Fruit fly (Drosophila melanogaster) whole organism, wandering third instar larva: ENCODE data around the gene CG3436.
A peak's percentile ranks its signal among the peaks of the same experiment; 100 is the strongest.

Experiments used
- Abd-B ChIP-seq: fragments of >200 bp; optimal IDR thresholded peaks from 2 replicates; lab custom pipeline; 2017; ENCODE audit warnings: missing biosample characterization, missing genetic modification characterization
- CG32264 ChIP-seq: fragments of 200-800 bp; sonication (Bioruptor generic); optimal IDR thresholded peaks from 2 replicates; lab custom pipeline; 2016; ENCODE audit warnings: missing biosample characterization, missing genetic modification characterization
- CG9705 ChIP-seq: fragments of 200-800 bp; sonication (Bioruptor generic); optimal IDR thresholded peaks from 2 replicates; lab custom pipeline; 2018; ENCODE audit warnings: missing biosample characterization, mild to moderate bottlenecking, missing genetic modification characterization
- CrebA ChIP-seq: fragments of 200-800 bp; sonication (Bioruptor generic); optimal IDR thresholded peaks from 2 replicates; lab custom pipeline; 2016; ENCODE audit warnings: missing biosample characterization, mild to moderate bottlenecking, missing genetic modification characterization, borderline replicate concordance
- Dfd ChIP-seq: fragments of >200 bp; optimal IDR thresholded peaks from 2 replicates; lab custom pipeline; 2017; ENCODE audit warnings: missing biosample characterization, missing genetic modification characterization
- Dif ChIP-seq: fragments of 200-275, 200-300 bp; sonication (Bioruptor generic); optimal IDR thresholded peaks from 2 replicates; lab custom pipeline; 2018; ENCODE audit warnings: missing biosample characterization, missing genetic modification characterization; ENCODE audit not compliant: partially characterized antibody
- GATAd ChIP-seq: sonication (Bioruptor generic); optimal IDR thresholded peaks from 2 replicates; lab custom pipeline; 2016; ENCODE audit warnings: missing biosample characterization, missing genetic modification characterization
- HLH106 ChIP-seq: fragments of 200-800 bp; optimal IDR thresholded peaks from 3 replicates; lab custom pipeline; 2019; ENCODE audit warnings: missing biosample characterization, mild to moderate bottlenecking, missing genetic modification characterization, moderate library complexity
- Hnf4 ChIP-seq: fragments of 200-800 bp; sonication (Bioruptor generic); optimal IDR thresholded peaks from 2 replicates; lab custom pipeline; 2016; ENCODE audit warnings: missing biosample characterization, mild to moderate bottlenecking, missing genetic modification characterization
- Hr78 ChIP-seq: fragments of >200 bp; optimal IDR thresholded peaks from 2 replicates; lab custom pipeline; 2017; ENCODE audit warnings: missing biosample characterization, missing genetic modification characterization
- Hr83 ChIP-seq: fragments of 200-300 bp; sonication (Bioruptor generic); optimal IDR thresholded peaks from 2 replicates; lab custom pipeline; 2016; ENCODE audit warnings: missing biosample characterization, mild to moderate bottlenecking, missing genetic modification characterization, moderate library complexity; ENCODE audit not compliant: poor library complexity, severe bottlenecking
- Jra ChIP-seq: sonication (Bioruptor generic); optimal IDR thresholded peaks from 2 replicates; lab custom pipeline; 2016; ENCODE audit warnings: missing biosample characterization, missing genetic modification characterization
- Mio ChIP-seq: sonication (Bioruptor generic); optimal IDR thresholded peaks from 2 replicates; lab custom pipeline; 2016; ENCODE audit warnings: missing biosample characterization, missing genetic modification characterization
- Myc ChIP-seq: fragments of >200 bp; optimal IDR thresholded peaks from 2 replicates; lab custom pipeline; 2017
- N ChIP-seq: fragments of >200 bp; optimal IDR thresholded peaks from 2 replicates; lab custom pipeline; 2018; ENCODE audit warnings: missing biosample characterization, missing external identifiers, missing genetic modification characterization
- OdsH ChIP-seq: fragments of 200-800 bp; sonication (Bioruptor generic); optimal IDR thresholded peaks from 2 replicates; lab custom pipeline; 2016; ENCODE audit warnings: missing biosample characterization, mild to moderate bottlenecking, missing genetic modification characterization
- Rel ChIP-seq, 2 experiments: fragments of 200-800 bp; sonication (Bioruptor generic) in 1 of 2; optimal IDR thresholded peaks; 2 replicates in 1 of 2; 3 replicates in 1 of 2; lab custom pipeline; 2016 to 2019; ENCODE audit warnings: mild to moderate bottlenecking in 2 of 2, missing biosample characterization in 2 of 2, missing genetic modification characterization in 2 of 2, moderate library complexity in 1 of 2
- Sp1 ChIP-seq: fragments of 200-800 bp; sonication (Bioruptor generic); optimal IDR thresholded peaks from 3 replicates; lab custom pipeline; 2019; ENCODE audit warnings: missing biosample characterization, mild to moderate bottlenecking, missing genetic modification characterization, moderate library complexity
- Vsx2 ChIP-seq: fragments of 200-300, 225-300 bp; sonication (Bioruptor generic); optimal IDR thresholded peaks from 2 replicates; lab custom pipeline; 2018; ENCODE audit warnings: missing biosample characterization, missing genetic modification characterization; ENCODE audit not compliant: partially characterized antibody
- br ChIP-seq: fragments of 200-800 bp; sonication (Bioruptor generic); optimal IDR thresholded peaks from 2 replicates; lab custom pipeline; 2016; ENCODE audit warnings: missing biosample characterization, missing genetic modification characterization
- brk ChIP-seq: fragments of 200-800 bp; sonication (Bioruptor generic); optimal IDR thresholded peaks from 2 replicates; lab custom pipeline; 2016; ENCODE audit warnings: missing biosample characterization, mild to moderate bottlenecking, missing genetic modification characterization
- dl ChIP-seq, 2 experiments: fragments of 175-275, 200-275 bp in 1 of 2; fragments of 200-275 bp in 1 of 2; sonication (Bioruptor generic); optimal IDR thresholded peaks; lab custom pipeline; 2018; ENCODE audit warnings: mild to moderate bottlenecking in 2 of 2, missing biosample characterization in 2 of 2, missing genetic modification characterization in 2 of 2, moderate library complexity in 2 of 2; ENCODE audit not compliant: partially characterized antibody in 2 of 2, insufficient read depth in 1 of 2
- dmrt93B ChIP-seq: fragments of 200-800 bp; sonication (Bioruptor generic); optimal IDR thresholded peaks from 2 replicates; lab custom pipeline; 2018; ENCODE audit warnings: missing biosample characterization, mild to moderate bottlenecking, missing genetic modification characterization
- dsf ChIP-seq: sonication (Bioruptor generic); optimal IDR thresholded peaks from 2 replicates; lab custom pipeline; 2016; ENCODE audit warnings: missing biosample characterization, missing genetic modification characterization, borderline replicate concordance
- ey ChIP-seq: fragments of 200-800 bp; sonication (Bioruptor generic); optimal IDR thresholded peaks from 2 replicates; lab custom pipeline; 2016; ENCODE audit warnings: missing biosample characterization, missing genetic modification characterization
- foxo ChIP-seq, 2 experiments: fragments of 200-800 bp; sonication (Bioruptor generic); optimal IDR thresholded peaks; 2 replicates in 1 of 2; 3 replicates in 1 of 2; lab custom pipeline; 2016 to 2017; ENCODE audit warnings: missing biosample characterization in 2 of 2, missing genetic modification characterization in 2 of 2
- fru ChIP-seq: fragments of 200-800 bp; sonication (Bioruptor generic); optimal IDR thresholded peaks from 3 replicates; lab custom pipeline; 2016; ENCODE audit warnings: missing biosample characterization, mild to moderate bottlenecking, missing genetic modification characterization
- h ChIP-seq: fragments of 200-800 bp; sonication (Bioruptor generic); optimal IDR thresholded peaks from 3 replicates; lab custom pipeline; 2016; ENCODE audit warnings: missing biosample characterization, mild to moderate bottlenecking, missing genetic modification characterization
- jim ChIP-seq: fragments of 175-275, 200-325 bp; sonication (Bioruptor generic); optimal IDR thresholded peaks from 2 replicates; lab custom pipeline; 2016; ENCODE audit warnings: missing biosample characterization, mild to moderate bottlenecking, missing genetic modification characterization
- lola ChIP-seq: fragments of >200 bp; optimal IDR thresholded peaks from 2 replicates; lab custom pipeline; 2017; ENCODE audit warnings: missing biosample characterization, missing genetic modification characterization
- pan ChIP-seq: fragments of >200 bp; optimal IDR thresholded peaks from 2 replicates; lab custom pipeline; 2017
- psq ChIP-seq: fragments of 200-800 bp; sonication (Bioruptor generic); optimal IDR thresholded peaks from 3 replicates; lab custom pipeline; 2017; ENCODE audit warnings: missing biosample characterization, mild to moderate bottlenecking, missing genetic modification characterization, moderate library complexity
- rgr ChIP-seq: fragments of 200-800 bp; sonication (Bioruptor generic); optimal IDR thresholded peaks from 3 replicates; lab custom pipeline; 2016; ENCODE audit warnings: missing biosample characterization, mild to moderate bottlenecking, missing genetic modification characterization
- sage ChIP-seq: fragments of 200-800 bp; sonication (Bioruptor generic); optimal IDR thresholded peaks from 2 replicates; lab custom pipeline; 2016; ENCODE audit warnings: missing biosample characterization, mild to moderate bottlenecking, missing genetic modification characterization
- sv ChIP-seq: fragments of 200-800 bp; sonication (Bioruptor generic); optimal IDR thresholded peaks from 3 replicates; lab custom pipeline; 2016; ENCODE audit warnings: missing biosample characterization, missing genetic modification characterization
- tai ChIP-seq: sonication (Bioruptor generic); optimal IDR thresholded peaks from 2 replicates; lab custom pipeline; 2016; ENCODE audit warnings: missing biosample characterization, missing genetic modification characterization
- usp ChIP-seq: fragments of >200 bp; optimal IDR thresholded peaks from 2 replicates; lab custom pipeline; 2017; ENCODE audit warnings: missing biosample characterization, missing genetic modification characterization
- woc ChIP-seq: sonication (Bioruptor generic); optimal IDR thresholded peaks from 2 replicates; lab custom pipeline; 2016; ENCODE audit warnings: missing biosample characterization, mild to moderate bottlenecking, missing genetic modification characterization

CG3436 gene

DNA sequence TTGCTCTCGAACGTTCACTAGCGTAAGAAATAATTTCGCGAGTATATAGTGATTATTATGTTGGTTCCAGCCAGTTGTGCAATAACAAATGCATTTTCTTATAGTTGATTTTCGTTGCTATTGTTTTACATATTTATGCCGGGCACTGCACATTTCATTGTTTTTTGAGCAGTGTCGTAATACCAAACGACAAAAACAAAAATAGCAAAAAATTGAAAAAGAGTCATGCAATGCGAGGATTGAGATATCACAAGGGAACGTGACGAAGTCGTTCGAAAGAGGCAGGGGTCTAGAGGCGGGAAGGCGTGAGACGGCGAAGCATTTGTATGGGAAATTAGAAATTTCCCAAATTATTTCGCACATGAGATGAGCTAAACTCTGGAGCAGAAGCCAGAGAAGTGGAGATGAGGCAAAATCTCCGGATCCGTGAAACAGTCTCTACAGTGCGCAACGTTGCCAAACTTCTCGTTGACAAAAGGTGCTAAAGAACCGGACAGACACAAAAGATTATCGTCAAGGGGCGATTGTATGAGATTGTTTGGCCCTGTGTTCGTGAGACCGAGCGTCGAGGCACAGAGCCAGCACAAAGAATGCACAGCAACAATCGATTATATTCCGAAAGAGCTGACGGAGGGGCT, 9.5 kb downstream of the CG3436 start:
- TF ChIP-seq rgr (GFP tag; lab: Kevin White, UChicago): peak; percentile 42
- TF ChIP-seq h (GFP tag; lab: Kevin White, UChicago): peak; percentile 52
- TF ChIP-seq Myc (lab: Kevin White, UChicago): no peak
- TF ChIP-seq sage: no peak
- peak; percentile 16 for TF ChIP-seq HLH106 (tag; lab: Kevin White, UChicago)
- TF ChIP-seq Dif: peak; percentile 14
- no peak for TF ChIP-seq Jra (GFP tag; lab: Kevin White, UChicago)
- TF ChIP-seq Rel (GFP tag; optimal IDR thresholded peaks at IDR 0.05; lab: Kevin White, UChicago): no peak
- TF ChIP-seq Rel (tag; optimal IDR thresholded peaks at IDR 0.05; lab: Kevin White, UChicago): peak; percentile 32
- peak; percentile 19 for TF ChIP-seq Mio (GFP tag; lab: Kevin White, UChicago)
- no peak for TF ChIP-seq Dfd (GFP tag; lab: Kevin White, UChicago)
- no peak for TF ChIP-seq CrebA (GFP tag; lab: Kevin White, UChicago)

- TF ChIP-seq foxo (GFP tag; optimal IDR thresholded peaks at IDR 0.05; lab: Kevin White, UChicago) (peak; percentile 74 to 97), Dfd (GFP tag; lab: Kevin White, UChicago) (no peak), brk (GFP tag; lab: Kevin White, UChicago) (peak; percentile 98), rgr (GFP tag; lab: Kevin White, UChicago) (peak; percentile 88), GATAd (GFP tag; lab: Kevin White, UChicago) (no peak), Sp1 (GFP tag; lab: Kevin White, UChicago) (peak; percentile 94), woc (GFP tag; lab: Kevin White, UChicago) (peak; percentile 80), Hr83 (GFP tag; lab: Kevin White, UChicago) (peak; percentile 97), br (GFP tag; lab: Kevin White, UChicago) (peak; percentile 90), lola (GFP tag; lab: Kevin White, UChicago) (no peak), Vsx2 (GFP tag; lab: Kevin White, UChicago) (peak; percentile 76), ey (GFP tag; lab: Kevin White, UChicago) (peak; percentile 49), tai (peak; percentile 93), CG9705 (GFP tag; lab: Kevin White, UChicago) (peak; percentile 83), dmrt93B (GFP tag; lab: Kevin White, UChicago) (peak; percentile 51), dsf (GFP tag; lab: Kevin White, UChicago) (peak; percentile 86), Jra (GFP tag; lab: Kevin White, UChicago) (peak; percentile 94), dl (GFP tag; optimal IDR thresholded peaks at IDR 0.05; lab: Kevin White, UChicago; ENCODE audit: insufficient read depth in 1 of 2, partially characterized antibody in 2 of 2) (peak; percentile 57 to 60), CrebA (GFP tag; lab: Kevin White, UChicago) (peak; percentile 98), Dif (peak; percentile 82), Hnf4 (GFP tag; lab: Kevin White, UChicago) (peak; percentile 89), sage (peak; percentile 97), jim (peak; percentile 93), psq (GFP tag; lab: Kevin White, UChicago) (peak; percentile 83), h (GFP tag; lab: Kevin White, UChicago) (peak; percentile 89), N (no peak), fru (GFP tag; lab: Kevin White, UChicago) (peak; percentile 88), pan (lab: Kevin White, UChicago) (no peak), sv (peak; percentile 30), Mio (GFP tag; lab: Kevin White, UChicago) (peak; percentile 40), CG32264 (GFP tag; lab: Kevin White, UChicago) (peak; percentile 93), Abd-B (GFP tag; lab: Kevin White, UChicago) (no peak), Rel (GFP tag; optimal IDR thresholded peaks at IDR 0.05; lab: Kevin White, UChicago) (peak; percentile 92), Rel (tag; optimal IDR thresholded peaks at IDR 0.05; lab: Kevin White, UChicago) (peak; percentile 82), Hr78 (GFP tag; lab: Kevin White, UChicago) (no peak), usp (no peak), OdsH (GFP tag; lab: Kevin White, UChicago) (peak; percentile 90), HLH106 (tag; lab: Kevin White, UChicago) (peak; percentile 62), Myc (lab: Kevin White, UChicago) (no peak)
Measured at dm6 chr2L:166115-167069, 10.6 kb downstream of the CG3436 start.
